Fruit fly (Drosophila melanogaster) whole organism, wandering third instar larva: Measurements from ENCODE around the gene CG5355.

Experiments used
- Abd-B ChIP-seq: fragments of >200 bp; optimal IDR thresholded peaks from 2 replicates; lab custom pipeline; 2017; ENCODE audit warnings: missing biosample characterization, missing genetic modification characterization
- CG32264 ChIP-seq: fragments of 200-800 bp; sonication (Bioruptor generic); optimal IDR thresholded peaks from 2 replicates; lab custom pipeline; 2016; ENCODE audit warnings: missing biosample characterization, missing genetic modification characterization
- CG9705 ChIP-seq: fragments of 200-800 bp; sonication (Bioruptor generic); optimal IDR thresholded peaks from 2 replicates; lab custom pipeline; 2018; ENCODE audit warnings: missing biosample characterization, mild to moderate bottlenecking, missing genetic modification characterization
- Dfd ChIP-seq: fragments of >200 bp; optimal IDR thresholded peaks from 2 replicates; lab custom pipeline; 2017; ENCODE audit warnings: missing biosample characterization, missing genetic modification characterization
- GATAd ChIP-seq: sonication (Bioruptor generic); optimal IDR thresholded peaks from 2 replicates; lab custom pipeline; 2016; ENCODE audit warnings: missing biosample characterization, missing genetic modification characterization
- HLH106 ChIP-seq: fragments of 200-800 bp; optimal IDR thresholded peaks from 3 replicates; lab custom pipeline; 2019; ENCODE audit warnings: missing biosample characterization, mild to moderate bottlenecking, missing genetic modification characterization, moderate library complexity
- Myc ChIP-seq: fragments of >200 bp; optimal IDR thresholded peaks from 2 replicates; lab custom pipeline; 2017
- N ChIP-seq: fragments of >200 bp; optimal IDR thresholded peaks from 2 replicates; lab custom pipeline; 2018; ENCODE audit warnings: missing biosample characterization, missing external identifiers, missing genetic modification characterization
- Rel ChIP-seq, 2 experiments: fragments of 200-800 bp; sonication (Bioruptor generic) in 1 of 2; optimal IDR thresholded peaks; 2 replicates in 1 of 2; 3 replicates in 1 of 2; lab custom pipeline; 2016 to 2019; ENCODE audit warnings: mild to moderate bottlenecking in 2 of 2, missing biosample characterization in 2 of 2, missing genetic modification characterization in 2 of 2, moderate library complexity in 1 of 2
- Vsx2 ChIP-seq: fragments of 200-300, 225-300 bp; sonication (Bioruptor generic); optimal IDR thresholded peaks from 2 replicates; lab custom pipeline; 2018; ENCODE audit warnings: missing biosample characterization, missing genetic modification characterization; ENCODE audit not compliant: partially characterized antibody
- br ChIP-seq: fragments of 200-800 bp; sonication (Bioruptor generic); optimal IDR thresholded peaks from 2 replicates; lab custom pipeline; 2016; ENCODE audit warnings: missing biosample characterization, missing genetic modification characterization
- dmrt93B ChIP-seq: fragments of 200-800 bp; sonication (Bioruptor generic); optimal IDR thresholded peaks from 2 replicates; lab custom pipeline; 2018; ENCODE audit warnings: missing biosample characterization, mild to moderate bottlenecking, missing genetic modification characterization
- h ChIP-seq: fragments of 200-800 bp; sonication (Bioruptor generic); optimal IDR thresholded peaks from 3 replicates; lab custom pipeline; 2016; ENCODE audit warnings: missing biosample characterization, mild to moderate bottlenecking, missing genetic modification characterization
- jim ChIP-seq: fragments of 175-275, 200-325 bp; sonication (Bioruptor generic); optimal IDR thresholded peaks from 2 replicates; lab custom pipeline; 2016; ENCODE audit warnings: missing biosample characterization, mild to moderate bottlenecking, missing genetic modification characterization
- pan ChIP-seq: fragments of >200 bp; optimal IDR thresholded peaks from 2 replicates; lab custom pipeline; 2017
- rgr ChIP-seq: fragments of 200-800 bp; sonication (Bioruptor generic); optimal IDR thresholded peaks from 3 replicates; lab custom pipeline; 2016; ENCODE audit warnings: missing biosample characterization, mild to moderate bottlenecking, missing genetic modification characterization
- sage ChIP-seq: fragments of 200-800 bp; sonication (Bioruptor generic); optimal IDR thresholded peaks from 2 replicates; lab custom pipeline; 2016; ENCODE audit warnings: missing biosample characterization, mild to moderate bottlenecking, missing genetic modification characterization
- woc ChIP-seq: sonication (Bioruptor generic); optimal IDR thresholded peaks from 2 replicates; lab custom pipeline; 2016; ENCODE audit warnings: missing biosample characterization, mild to moderate bottlenecking, missing genetic modification characterization

Gene CG5355

dm6 chr2L:10362408-10363067, 50.7 kb downstream of the CG5355 start, which contains the start of the genes Cand1 and pim:
Cand1 (minus strand) TSS chr2L:10362707.
pim (plus strand) TSS chr2L:10362989.
- TF ChIP-seq Rel (GFP tag; optimal IDR thresholded peaks at IDR 0.05; lab: Kevin White, UChicago), result no peak
- TF ChIP-seq Rel (tag; optimal IDR thresholded peaks at IDR 0.05; lab: Kevin White, UChicago), result peak; percentile 36
- no peak for TF ChIP-seq Vsx2 (GFP tag; lab: Kevin White, UChicago)
- no peak for TF ChIP-seq CG9705 (GFP tag; lab: Kevin White, UChicago)
- TF ChIP-seq CG32264, result no peak
- TF ChIP-seq GATAd (GFP tag; lab: Kevin White, UChicago), result no peak
- TF ChIP-seq Abd-B (GFP tag; lab: Kevin White, UChicago), result no peak
- TF ChIP-seq h, result no peak
- TF ChIP-seq dmrt93B (GFP tag; lab: Kevin White, UChicago), result no peak
- TF ChIP-seq rgr (GFP tag; lab: Kevin White, UChicago), result no peak
- peak; percentile 11 for TF ChIP-seq HLH106 (tag; lab: Kevin White, UChicago)
- TF ChIP-seq Myc (lab: Kevin White, UChicago), result no peak
- no peak for TF ChIP-seq N (GFP tag; lab: Kevin White, UChicago)
- no peak for TF ChIP-seq pan (lab: Kevin White, UChicago)
- no peak for TF ChIP-seq br (GFP tag; lab: Kevin White, UChicago)
- peak; percentile 22 for TF ChIP-seq woc (GFP tag; lab: Kevin White, UChicago)
- no peak for TF ChIP-seq sage (GFP tag; lab: Kevin White, UChicago)
- TF ChIP-seq jim, result no peak
- no peak for TF ChIP-seq Dfd (GFP tag; lab: Kevin White, UChicago)
